Fruit fly (Drosophila melanogaster) whole organism, prepupa: ENCODE data around the gene CG13454.

Experiments used
- Blimp-1 ChIP-seq: fragments of 200-800 bp; sonication (Bioruptor generic); optimal IDR thresholded peaks from 3 replicates; lab custom pipeline; 2017; ENCODE audit warnings: missing biosample characterization, missing genetic modification characterization, mild to moderate bottlenecking, moderate library complexity, missing genetic modification reagents
- CG10669 ChIP-seq: fragments of 200-800 bp; sonication (Bioruptor generic); optimal IDR thresholded peaks from 3 replicates; lab custom pipeline; 2018; ENCODE audit warnings: missing biosample characterization, mild to moderate bottlenecking, missing genetic modification characterization, moderate library complexity
- CG11762 ChIP-seq: fragments of 200-800 bp; sonication (Bioruptor generic); optimal IDR thresholded peaks from 3 replicates; lab custom pipeline; 2016; ENCODE audit warnings: missing biosample characterization, missing genetic modification characterization; ENCODE audit not compliant: insufficient read depth
- CG15336 ChIP-seq: fragments of 200-800 bp; sonication (Bioruptor generic); IDR thresholded peaks from 2 replicates; pipeline ENCODE4 v1.3.6; 2022; ENCODE audit warnings: missing biosample characterization, missing genetic modification characterization
- CG1621 ChIP-seq: fragments of 200-800 bp; sonication (Bioruptor generic); optimal IDR thresholded peaks from 3 replicates; lab custom pipeline; 2018; ENCODE audit warnings: missing biosample characterization, mild to moderate bottlenecking, missing genetic modification characterization
- CG16779 ChIP-seq: fragments of 200-800 bp; sonication (Bioruptor generic); optimal IDR thresholded peaks from 3 replicates; lab custom pipeline; 2017; ENCODE audit warnings: missing biosample characterization, mild to moderate bottlenecking, missing genetic modification characterization
- CG3032 ChIP-seq: fragments of 200-800 bp; optimal IDR thresholded peaks from 2 replicates; lab custom pipeline; 2019; ENCODE audit warnings: missing biosample characterization, mild to moderate bottlenecking, missing genetic modification characterization, moderate library complexity
- CG31627 ChIP-seq: fragments of 200-800 bp; sonication (Bioruptor generic); optimal IDR thresholded peaks from 3 replicates; lab custom pipeline; 2016; ENCODE audit warnings: missing biosample characterization, missing genetic modification characterization
- CG4318 ChIP-seq: fragments of 200-800 bp; sonication (Bioruptor generic); optimal IDR thresholded peaks from 3 replicates; lab custom pipeline; 2017; ENCODE audit warnings: missing biosample characterization, mild to moderate bottlenecking, missing genetic modification characterization
- CG6792 ChIP-seq: fragments of 200-800 bp; sonication (Bioruptor generic); optimal IDR thresholded peaks from 3 replicates; lab custom pipeline; 2016; ENCODE audit warnings: missing biosample characterization, missing genetic modification characterization
- CG6854 ChIP-seq: fragments of 200-800 bp; sonication (Bioruptor generic); optimal IDR thresholded peaks from 2 replicates; lab custom pipeline; 2017; ENCODE audit warnings: missing biosample characterization, mild to moderate bottlenecking, missing genetic modification characterization
- CG8119 ChIP-seq: fragments of 200-800 bp; sonication (Bioruptor generic); IDR thresholded peaks from 3 replicates; pipeline ENCODE4 v1.3.6; 2022; ENCODE audit warnings: missing biosample characterization, missing genetic modification characterization
- CG8319 ChIP-seq: fragments of 200-800 bp; sonication (Bioruptor generic); optimal IDR thresholded peaks from 3 replicates; lab custom pipeline; 2016; ENCODE audit warnings: missing biosample characterization, missing genetic modification characterization
- Eip75B ChIP-seq: fragments of 200-800 bp; sonication (Bioruptor generic); optimal IDR thresholded peaks from 3 replicates; lab custom pipeline; 2016; ENCODE audit warnings: missing biosample characterization, missing genetic modification characterization
- Eip78C ChIP-seq: fragments of 200-800 bp; sonication (Bioruptor generic); peaks from one replicate; lab custom pipeline; 2016; ENCODE audit warnings: missing biosample characterization, missing genetic modification characterization
- Ets96B ChIP-seq: fragments of 200-800 bp; optimal IDR thresholded peaks from 2 replicates; lab custom pipeline; 2019; ENCODE audit warnings: missing biosample characterization, mild to moderate bottlenecking, missing genetic modification characterization, moderate library complexity
- Gug ChIP-seq: fragments of 200-800 bp; sonication (Bioruptor generic); IDR thresholded peaks from 2 replicates; pipeline ENCODE4 v1.3.6; 2022; ENCODE audit warnings: missing biosample characterization, missing genetic modification characterization
- Hr38 ChIP-seq: sonication (Bioruptor generic); optimal IDR thresholded peaks from 2 replicates; lab custom pipeline; 2016; ENCODE audit warnings: missing biosample characterization, missing genetic modification characterization
- Lpt ChIP-seq: fragments of 200-800 bp; sonication (Bioruptor generic); optimal IDR thresholded peaks from 3 replicates; lab custom pipeline; 2016; ENCODE audit warnings: missing biosample characterization, missing genetic modification characterization
- OdsH ChIP-seq: fragments of 200-800 bp; sonication (Bioruptor generic); optimal IDR thresholded peaks from 3 replicates; lab custom pipeline; 2016; ENCODE audit warnings: missing biosample characterization, missing genetic modification characterization
- Smox ChIP-seq: fragments of 200-800 bp; sonication (Bioruptor generic); optimal IDR thresholded peaks from 3 replicates; lab custom pipeline; 2016; ENCODE audit warnings: missing biosample characterization, missing genetic modification characterization
- Sox14 ChIP-seq: fragments of 200-800 bp; sonication (Bioruptor generic); optimal IDR thresholded peaks from 3 replicates; lab custom pipeline; 2016; ENCODE audit warnings: missing biosample characterization, missing genetic modification characterization
- Sox15 ChIP-seq: fragments of 200-800 bp; sonication (Bioruptor generic); optimal IDR thresholded peaks from 3 replicates; lab custom pipeline; 2016; ENCODE audit warnings: missing biosample characterization, missing genetic modification characterization
- achi ChIP-seq: fragments of 200-800 bp; sonication (Bioruptor generic); optimal IDR thresholded peaks from 3 replicates; lab custom pipeline; 2016; ENCODE audit warnings: missing biosample characterization, missing genetic modification characterization
- dac ChIP-seq: fragments of 200-800 bp; sonication (Bioruptor generic); optimal IDR thresholded peaks from 2 replicates; lab custom pipeline; 2017; ENCODE audit warnings: missing biosample characterization, mild to moderate bottlenecking, missing genetic modification characterization
- esn ChIP-seq: fragments of 200-800 bp; sonication (Bioruptor generic); optimal IDR thresholded peaks from 2 replicates; lab custom pipeline; 2016; ENCODE audit warnings: missing biosample characterization, mild to moderate bottlenecking, missing genetic modification characterization, moderate library complexity
- fd85E ChIP-seq: fragments of 200-800 bp; sonication (Bioruptor generic); optimal IDR thresholded peaks from 3 replicates; lab custom pipeline; 2016; ENCODE audit warnings: missing biosample characterization, missing genetic modification characterization
- fkh ChIP-seq: fragments of 200-800 bp; sonication (Bioruptor generic); optimal IDR thresholded peaks from 3 replicates; lab custom pipeline; 2017; ENCODE audit warnings: missing biosample characterization, mild to moderate bottlenecking, missing genetic modification characterization, moderate library complexity
- net ChIP-seq: fragments of 200-800 bp; sonication (Bioruptor generic); optimal IDR thresholded peaks from 3 replicates; lab custom pipeline; 2016; ENCODE audit warnings: missing biosample characterization, missing genetic modification characterization
- pdm3 ChIP-seq: fragments of 200-800 bp; sonication (Bioruptor generic); optimal IDR thresholded peaks from 3 replicates; lab custom pipeline; 2016; ENCODE audit warnings: missing biosample characterization, missing genetic modification characterization
- salr ChIP-seq, 2 experiments: fragments of 200-800 bp; sonication (Bioruptor generic); optimal IDR thresholded peaks; 3 replicates each; lab custom pipeline; 2016 to 2018; ENCODE audit warnings: missing biosample characterization in 2 of 2, missing genetic modification characterization in 2 of 2, mild to moderate bottlenecking in 1 of 2
- spab ChIP-seq: fragments of 200-800 bp; sonication (Bioruptor generic); optimal IDR thresholded peaks from 2 replicates; lab custom pipeline; 2017; ENCODE audit warnings: missing biosample characterization, mild to moderate bottlenecking, missing genetic modification characterization, missing genetic modification reagents
- ss ChIP-seq, 2 experiments: fragments of 200-800 bp; sonication (Bioruptor generic); optimal IDR thresholded peaks; 2 replicates in 1 of 2; 3 replicates in 1 of 2; lab custom pipeline; 2017 to 2018; ENCODE audit warnings: mild to moderate bottlenecking in 2 of 2, missing biosample characterization in 2 of 2, missing genetic modification characterization in 2 of 2, moderate library complexity in 1 of 2
- svp ChIP-seq: fragments of 200-800 bp; sonication (Bioruptor generic); peaks from one replicate; lab custom pipeline; 2016; ENCODE audit warnings: missing biosample characterization, missing genetic modification characterization
- topi ChIP-seq: fragments of 200-800 bp; sonication (Bioruptor generic); optimal IDR thresholded peaks from 3 replicates; lab custom pipeline; 2016; ENCODE audit warnings: missing biosample characterization, missing genetic modification characterization
- vri ChIP-seq: fragments of 200-800 bp; sonication (Bioruptor generic); optimal IDR thresholded peaks from 3 replicates; lab custom pipeline; 2016; ENCODE audit warnings: missing biosample characterization, mild to moderate bottlenecking, missing genetic modification characterization

The CG13454 gene

dm6 chr3L:15511688-15512250, 5.1 kb downstream of the CG13454 start (continued):
- TF ChIP-seq pdm3 (no peak), CG11762 (GFP tag; lab: Kevin White, UChicago) (no peak), Sox14 (GFP tag; lab: Kevin White, UChicago) (peak; percentile 55), achi (GFP tag; lab: Kevin White, UChicago) (no peak), CG16779 (tag; lab: Kevin White, UChicago) (peak; percentile 13), CG1621 (tag; lab: Kevin White, UChicago) (no peak), net (GFP tag; lab: Kevin White, UChicago) (no peak), CG31627 (GFP tag; lab: Kevin White, UChicago) (no peak), CG4318 (GFP tag; lab: Kevin White, UChicago) (no peak), Blimp-1 (GFP tag; lab: Kevin White, UChicago) (peak; percentile 78), Lpt (GFP tag; lab: Kevin White, UChicago) (no peak), CG8119 (GFP tag; lab: Robert Waterston, UW) (no peak; the same call in 2 of the 3 replicates), Smox (GFP tag; lab: Kevin White, UChicago) (no peak), spab (GFP tag; lab: Kevin White, UChicago) (no peak), OdsH (GFP tag; lab: Kevin White, UChicago) (no peak), salr (GFP tag; optimal IDR thresholded peaks at IDR 0.05; lab: Kevin White, UChicago) (no peak), dac (no peak), topi (no peak), Eip75B (GFP tag; lab: Kevin White, UChicago) (no peak), CG8319 (GFP tag; lab: Kevin White, UChicago) (no peak), CG15336 (no peak), CG10669 (GFP tag; lab: Kevin White, UChicago) (no peak), CG3032 (tag; lab: Kevin White, UChicago) (peak; percentile 17), esn (peak; percentile 7), CG6792 (GFP tag; lab: Kevin White, UChicago) (no peak), CG6854 (no peak)

DNA sequence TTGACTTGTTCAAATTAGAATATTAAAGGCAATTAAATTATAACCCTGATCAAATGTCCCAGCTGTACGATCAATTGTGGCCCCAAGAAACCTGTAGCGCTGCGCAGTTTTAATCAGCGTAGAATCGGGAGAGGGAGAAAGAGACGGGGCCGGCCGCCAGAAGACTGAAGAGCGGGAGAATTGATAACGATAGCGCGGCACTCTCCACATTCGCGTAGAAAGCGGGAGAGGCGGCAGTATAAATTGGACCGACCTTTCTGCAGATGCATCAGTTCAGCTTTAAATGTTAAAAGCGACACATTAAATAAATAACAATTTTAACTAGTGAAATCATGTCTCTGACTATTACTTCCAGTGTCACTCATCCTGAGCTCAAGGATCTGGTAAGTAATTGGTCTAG, 6.1 kb downstream of the CG13454 start, which contains the start of gene MsrA:
TSS of gene MsrA (plus strand) at position 266 of the 400 bp plus-strand sequence.
- no peak for TF ChIP-seq fkh (GFP tag; lab: Kevin White, UChicago)
- peak; percentile 80 for TF ChIP-seq svp (GFP tag; lab: Kevin White, UChicago)
- no peak for TF ChIP-seq Sox14 (GFP tag; lab: Kevin White, UChicago)
- TF ChIP-seq vri (GFP tag; lab: Kevin White, UChicago) = peak; percentile 37
- peak; percentile 17 for TF ChIP-seq Eip75B (GFP tag; lab: Kevin White, UChicago)
- TF ChIP-seq esn = peak; percentile 7
- TF ChIP-seq Eip78C (GFP tag; lab: Kevin White, UChicago) = peak; percentile 70
- TF ChIP-seq CG8119 (GFP tag; lab: Robert Waterston, UW) = 0 out of 3 replicates have a peak, but pooled peaks have one; percentile 16
- TF ChIP-seq, all 60 proteins: peak for 6

dm6 chr3L:15509398-15509797, 7.5 kb downstream of the CG13454 start, which contains the start of the genes gdl and gdl-ORF39:
Gene gdl (plus strand): TSS chr3L:15509445.
Gene gdl-ORF39 (plus strand): TSS chr3L:15509445.
- TF ChIP-seq Eip78C (GFP tag; lab: Kevin White, UChicago) (peak; percentile 64), Hr38 (GFP tag; lab: Kevin White, UChicago) (no peak), Gug (GFP tag; lab: Robert Waterston, UW) (no peak), CG31627 (GFP tag; lab: Kevin White, UChicago) (no peak), Ets96B (tag; lab: Kevin White, UChicago) (no peak), fd85E (no peak), Sox15 (GFP tag; lab: Kevin White, UChicago) (no peak), ss (GFP tag; optimal IDR thresholded peaks at IDR 0.05; lab: Kevin White, UChicago) (no peak)
